Worm (Caenorhabditis elegans) whole organism, L3 larva: ENCODE measurements around the gene srh-104.

Experiments used
- aly-2 ChIP-seq: fragments of 150-350 bp; optimal IDR thresholded peaks from 2 replicates; lab custom pipeline; 2014; ENCODE audit warnings: missing biosample characterization, missing genetic modification characterization
- ama-1 ChIP-seq: fragments of 150-350 bp; optimal IDR thresholded peaks from 2 replicates; lab custom pipeline; 2018
- egl-27 ChIP-seq: sonication (generic microtip); optimal IDR thresholded peaks from 4 replicates; lab custom pipeline; 2017; ENCODE audit warnings: missing biosample characterization, missing genetic modification reagents, missing genetic modification characterization
- elt-3 ChIP-seq, 3 experiments: fragments of 150-350 bp in 1 of 3; sonication (generic microtip) in 2 of 3; optimal IDR thresholded peaks; 2 replicates in 2 of 3; 4 replicates in 1 of 3; lab custom pipeline; 2014 to 2017; ENCODE audit warnings: missing biosample characterization in 3 of 3, missing genetic modification characterization in 3 of 3
- fos-1 ChIP-seq: fragments of 150-350 bp; optimal IDR thresholded peaks from 2 replicates; lab custom pipeline; 2014; ENCODE audit warnings: missing biosample characterization, missing genetic modification characterization
- jun-1 ChIP-seq: fragments of 150-350 bp; optimal IDR thresholded peaks from 2 replicates; lab custom pipeline; 2014; ENCODE audit warnings: missing biosample characterization, missing genetic modification reagents, missing genetic modification characterization
- nhr-11 ChIP-seq: fragments of 150-350 bp; optimal IDR thresholded peaks from 2 replicates; lab custom pipeline; 2014; ENCODE audit warnings: missing biosample characterization, missing genetic modification characterization
- nhr-237 ChIP-seq: fragments of 150-350 bp; optimal IDR thresholded peaks from 2 replicates; lab custom pipeline; 2014; ENCODE audit warnings: missing biosample characterization, missing genetic modification characterization
- pha-4 ChIP-seq: fragments of 150-350 bp; optimal IDR thresholded peaks from 2 replicates; lab custom pipeline; 2014; ENCODE audit warnings: missing biosample characterization, missing genetic modification reagents, missing genetic modification characterization
- snpc-4 ChIP-seq: fragments of 150-350 bp; optimal IDR thresholded peaks from 2 replicates; lab custom pipeline; 2014; ENCODE audit warnings: missing biosample characterization, missing genetic modification characterization
- tbx-2 ChIP-seq: sonication (generic microtip); optimal IDR thresholded peaks from 2 replicates; lab custom pipeline; 2016; ENCODE audit warnings: mild to moderate bottlenecking, missing genetic modification characterization, missing compliant biosample characterization
- unc-62 ChIP-seq: fragments of 150-350 bp; sonication (generic microtip); optimal IDR thresholded peaks from 4 replicates; lab custom pipeline; 2014; ENCODE audit warnings: missing biosample characterization, missing genetic modification reagents, missing genetic modification characterization
- zag-1 ChIP-seq: fragments of 150-350 bp; optimal IDR thresholded peaks from 2 replicates; lab custom pipeline; 2014; ENCODE audit warnings: missing biosample characterization, missing genetic modification characterization

DNA sequence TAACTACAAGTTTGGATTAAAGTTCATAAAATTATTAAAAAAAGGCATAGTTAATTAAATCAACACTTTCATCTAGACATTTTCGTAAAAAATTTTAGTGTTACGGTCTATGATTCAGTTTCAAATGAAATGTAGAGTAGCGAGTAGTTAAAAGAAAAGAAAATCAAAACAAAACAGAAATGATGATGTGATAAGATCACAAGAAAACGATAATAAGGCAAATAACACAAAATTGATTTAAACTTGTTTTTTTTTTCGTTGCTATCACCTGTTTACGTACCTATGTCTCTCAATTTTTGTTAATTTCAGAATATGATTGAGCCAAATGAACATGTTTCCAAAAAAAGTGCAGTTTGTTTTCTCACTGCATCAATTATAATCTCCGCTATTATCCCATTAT is 14.1 kb downstream of the srh-104 start, which contains the start of the genes F21H7.2 and F21H7.12:
- TF ChIP-seq tbx-2 (tag; lab: Kevin White, UChicago) = no peak
- TF ChIP-seq fos-1 (tag; lab: Kevin White, UChicago) = no peak
- no peak for TF ChIP-seq pha-4 (tag; lab: Kevin White, UChicago)
- TF ChIP-seq egl-27 (tag; lab: Kevin White, UChicago) = no peak
- no peak for TF ChIP-seq unc-62 (GFP tag; lab: Kevin White, UChicago)
- TF ChIP-seq snpc-4 = no peak
- TF ChIP-seq elt-3 (tag; optimal IDR thresholded peaks at IDR 0.05; lab: Kevin White, UChicago) = no peak
- TF ChIP-seq ama-1 (lab: Kevin White, UChicago) = no peak
- TF ChIP-seq aly-2 = no peak
- no peak for TF ChIP-seq nhr-237
- no peak for TF ChIP-seq jun-1 (tag; lab: Kevin White, UChicago)
- no peak for TF ChIP-seq nhr-11
- TF ChIP-seq zag-1 = no peak
